Fruit fly (Drosophila melanogaster) whole organism, embryonic: Measurements from ENCODE around the gene VhaSFD.
A peak's percentile ranks its signal among the peaks of the same experiment; 100 is the strongest.

Experiments
- C15 ChIP-seq: fragments of 200-800 bp; sonication (Bioruptor generic); IDR thresholded peaks from 3 replicates; pipeline ENCODE4 v1.3.6; 2022; ENCODE audit warnings: missing biosample characterization, missing genetic modification characterization
- CG11247 ChIP-seq: fragments of 200-800 bp; sonication (Bioruptor generic); IDR thresholded peaks from 2 replicates; pipeline ENCODE4 v1.3.6; 2022; ENCODE audit warnings: missing biosample characterization, missing genetic modification characterization
- CG11398 ChIP-seq: fragments of 200-800 bp; sonication (Bioruptor generic); optimal IDR thresholded peaks from 2 replicates; lab custom pipeline; 2016; ENCODE audit warnings: missing biosample characterization, missing genetic modification characterization
- CG11696 ChIP-seq: fragments of 200-800 bp; sonication (Bioruptor generic); IDR thresholded peaks from 2 replicates; pipeline ENCODE4 v1.3.6; 2022; ENCODE audit warnings: missing biosample characterization, missing genetic modification characterization
- CG14014 ChIP-seq: fragments of 200-800 bp; sonication (Bioruptor generic); IDR thresholded peaks from 2 replicates; pipeline ENCODE4 v1.3.6; 2022; ENCODE audit warnings: missing biosample characterization, missing genetic modification characterization
- CG14965 ChIP-seq: fragments of 200-800 bp; sonication (Bioruptor generic); optimal IDR thresholded peaks from 2 replicates; lab custom pipeline; 2016; ENCODE audit warnings: missing biosample characterization, missing genetic modification characterization, borderline replicate concordance
- CG1647 ChIP-seq: fragments of 200-800 bp; sonication (Bioruptor generic); optimal IDR thresholded peaks from 3 replicates; lab custom pipeline; 2016; ENCODE audit warnings: missing biosample characterization, missing genetic modification characterization
- CG17186 ChIP-seq: fragments of 200-800 bp; sonication (Bioruptor generic); optimal IDR thresholded peaks from 3 replicates; lab custom pipeline; 2017; ENCODE audit warnings: missing biosample characterization, missing genetic modification reagents, missing genetic modification characterization
- CG17568 ChIP-seq: fragments of 200-800 bp; sonication (Bioruptor generic); optimal IDR thresholded peaks from 2 replicates; lab custom pipeline; 2018; ENCODE audit warnings: missing biosample characterization, mild to moderate bottlenecking, missing genetic modification characterization, moderate library complexity
- CG2199 ChIP-seq: fragments of 200-800 bp; sonication (Bioruptor generic); IDR thresholded peaks from 3 replicates; pipeline ENCODE4 v1.3.6; 2022; ENCODE audit warnings: missing biosample characterization, missing genetic modification characterization
- CG2712 ChIP-seq: fragments of 200-800 bp; optimal IDR thresholded peaks from 3 replicates; lab custom pipeline; 2019; ENCODE audit warnings: missing biosample characterization, mild to moderate bottlenecking, missing genetic modification characterization, moderate library complexity
- CG31388 ChIP-seq: fragments of 200-800 bp; sonication (Bioruptor generic); optimal IDR thresholded peaks from 2 replicates; lab custom pipeline; 2016; ENCODE audit warnings: missing biosample characterization, missing genetic modification characterization
- CG32532 ChIP-seq: fragments of 200-800 bp; sonication (Bioruptor generic); IDR thresholded peaks from 2 replicates; pipeline ENCODE4 v1.3.6; 2022; ENCODE audit warnings: missing biosample characterization, missing genetic modification characterization
- CG33557 ChIP-seq: fragments of 200-800 bp; sonication (Bioruptor generic); optimal IDR thresholded peaks from 2 replicates; lab custom pipeline; 2019; ENCODE audit warnings: missing biosample characterization, mild to moderate bottlenecking, missing genetic modification characterization, moderate library complexity
- CG42726 ChIP-seq: fragments of 200-800 bp; sonication (Bioruptor generic); IDR thresholded peaks from 2 replicates; pipeline ENCODE4 v1.3.6; 2022; ENCODE audit warnings: missing biosample characterization, missing genetic modification characterization; ENCODE audit not compliant: partially characterized antibody
- CG6272 ChIP-seq: fragments of 200-800 bp; sonication (Bioruptor generic); IDR thresholded peaks from 2 replicates; pipeline ENCODE4 v1.3.6; 2022; ENCODE audit warnings: missing biosample characterization, missing genetic modification characterization
- CG8089 ChIP-seq: fragments of 200-800 bp; sonication (Bioruptor generic); optimal IDR thresholded peaks from 3 replicates; lab custom pipeline; 2016; ENCODE audit warnings: missing biosample characterization, missing genetic modification characterization
- CG8388 ChIP-seq: fragments of 200-800 bp; sonication (Bioruptor generic); optimal IDR thresholded peaks from 2 replicates; lab custom pipeline; 2019; ENCODE audit warnings: missing biosample characterization, mild to moderate bottlenecking, missing genetic modification characterization, moderate library complexity
- CG8944 ChIP-seq: fragments of 200-800 bp; sonication (Bioruptor generic); optimal IDR thresholded peaks from 3 replicates; lab custom pipeline; 2016; ENCODE audit warnings: missing biosample characterization, missing genetic modification characterization
- CrebB ChIP-seq: fragments of 200-800 bp; sonication (Bioruptor generic); optimal IDR thresholded peaks from 3 replicates; lab custom pipeline; 2018; ENCODE audit warnings: missing biosample characterization, mild to moderate bottlenecking, missing genetic modification characterization
- Drgx ChIP-seq: fragments of 200-800 bp; sonication (Bioruptor generic); IDR thresholded peaks from 2 replicates; pipeline ENCODE4 v1.3.6; 2022; ENCODE audit warnings: missing biosample characterization, missing genetic modification characterization
- Gug ChIP-seq: fragments of 200-800 bp; sonication (Bioruptor generic); IDR thresholded peaks from 4 replicates; pipeline ENCODE4 v1.3.6; 2022; ENCODE audit warnings: missing biosample characterization, missing genetic modification characterization
- HHEX ChIP-seq: fragments of 200-800 bp; sonication (Bioruptor generic); optimal IDR thresholded peaks from 3 replicates; lab custom pipeline; 2017; ENCODE audit warnings: missing biosample characterization, mild to moderate bottlenecking, missing genetic modification characterization, missing genetic modification reagents
- Rx ChIP-seq: fragments of 200-800 bp; sonication (Bioruptor generic); IDR thresholded peaks from 2 replicates; pipeline ENCODE4 v1.3.6; 2022; ENCODE audit warnings: missing biosample characterization, missing genetic modification characterization
- bab2 ChIP-seq: fragments of 200-800 bp; sonication (Bioruptor generic); optimal IDR thresholded peaks from 2 replicates; lab custom pipeline; 2016; ENCODE audit warnings: missing biosample characterization, missing genetic modification characterization
- chm ChIP-seq: fragments of 200-800 bp; sonication (Bioruptor generic); IDR thresholded peaks from 2 replicates; pipeline ENCODE4 v1.3.6; 2022; ENCODE audit warnings: missing biosample characterization, missing genetic modification characterization
- ci ChIP-seq: fragments of 200-800 bp; sonication (Bioruptor generic); IDR thresholded peaks from 3 replicates; pipeline ENCODE4 v1.3.6; 2022; ENCODE audit warnings: missing biosample characterization, missing genetic modification characterization
- croc ChIP-seq: fragments of 200-800 bp; sonication (Bioruptor generic); conservative IDR thresholded peaks from 3 replicates; pipeline ENCODE4 v1.3.6; 2022; ENCODE audit warnings: missing biosample characterization, missing genetic modification characterization
- crp ChIP-seq, 2 experiments: fragments of 200-800 bp; sonication (Bioruptor generic); optimal IDR thresholded peaks; 2 replicates in 1 of 2; 3 replicates in 1 of 2; lab custom pipeline; 2017; ENCODE audit warnings: missing biosample characterization in 2 of 2, missing genetic modification characterization in 2 of 2, mild to moderate bottlenecking in 1 of 2, moderate library complexity in 1 of 2
- dm ChIP-seq: fragments of 200-800 bp; sonication (Bioruptor generic); optimal IDR thresholded peaks from 3 replicates; lab custom pipeline; 2016; ENCODE audit warnings: missing biosample characterization, missing genetic modification characterization
- dmrt11E ChIP-seq: fragments of 200-800 bp; sonication (Bioruptor generic); optimal IDR thresholded peaks from 3 replicates; lab custom pipeline; 2018; ENCODE audit warnings: missing biosample characterization, mild to moderate bottlenecking, missing genetic modification characterization, moderate library complexity
- dysf ChIP-seq: fragments of 200-800 bp; sonication (Bioruptor generic); IDR thresholded peaks from 3 replicates; pipeline ENCODE4 v1.3.6; 2022; ENCODE audit warnings: missing biosample characterization, missing genetic modification characterization
- en ChIP-seq: fragments of 200-800 bp; sonication (Bioruptor generic); optimal IDR thresholded peaks from 2 replicates; lab custom pipeline; 2016; ENCODE audit warnings: missing biosample characterization, missing genetic modification characterization
- eve ChIP-seq, 2 experiments: fragments of >200 bp; optimal IDR thresholded peaks; 2 replicates each; lab custom pipeline; 2017; ENCODE audit warnings: missing biosample characterization in 2 of 2, missing genetic modification characterization in 2 of 2
- eyg ChIP-seq: fragments of 200-800 bp; sonication (Bioruptor generic); optimal IDR thresholded peaks from 3 replicates; lab custom pipeline; 2016; ENCODE audit warnings: missing biosample characterization, missing genetic modification characterization
- gce ChIP-seq: fragments of 200-800 bp; sonication (Bioruptor generic); IDR thresholded peaks from 3 replicates; pipeline ENCODE4 v1.3.6; 2022; ENCODE audit warnings: missing biosample characterization, missing genetic modification characterization
- gcm2 ChIP-seq: fragments of 200-800 bp; sonication (Bioruptor generic); optimal IDR thresholded peaks from 2 replicates; lab custom pipeline; 2016; ENCODE audit warnings: missing biosample characterization, missing genetic modification characterization
- grn ChIP-seq: fragments of 200-800 bp; sonication (Bioruptor generic); optimal IDR thresholded peaks from 3 replicates; lab custom pipeline; 2017; ENCODE audit warnings: missing biosample characterization, missing genetic modification characterization
- ken ChIP-seq: fragments of 200-800 bp; sonication (Bioruptor generic); IDR thresholded peaks from 3 replicates; pipeline ENCODE4 v1.3.6; 2022; ENCODE audit warnings: missing biosample characterization, missing genetic modification characterization
- lmd ChIP-seq: fragments of 200-800 bp; sonication (Bioruptor generic); IDR thresholded peaks from 2 replicates; pipeline ENCODE4 v1.3.6; 2022; ENCODE audit warnings: missing biosample characterization, missing genetic modification characterization
- nerfin-1 ChIP-seq: fragments of 200-800 bp; sonication (Bioruptor generic); optimal IDR thresholded peaks from 3 replicates; lab custom pipeline; 2019; ENCODE audit warnings: missing biosample characterization, mild to moderate bottlenecking, missing genetic modification characterization, moderate library complexity
- nmo ChIP-seq: fragments of 200-800 bp; sonication (Bioruptor generic); optimal IDR thresholded peaks from 2 replicates; lab custom pipeline; 2018; ENCODE audit warnings: missing biosample characterization, mild to moderate bottlenecking, missing genetic modification characterization, moderate library complexity
- nom ChIP-seq: fragments of 200-800 bp; sonication (Bioruptor generic); optimal IDR thresholded peaks from 2 replicates; lab custom pipeline; 2017; ENCODE audit warnings: missing biosample characterization, missing genetic modification characterization, mild to moderate bottlenecking, moderate library complexity, missing genetic modification reagents
- pfk ChIP-seq: fragments of 200-800 bp; sonication (Bioruptor generic); optimal IDR thresholded peaks from 2 replicates; lab custom pipeline; 2018; ENCODE audit warnings: missing biosample characterization, mild to moderate bottlenecking, missing genetic modification characterization, moderate library complexity
- pros ChIP-seq: fragments of 200-800 bp; sonication (Bioruptor generic); optimal IDR thresholded peaks from 3 replicates; lab custom pipeline; 2019; ENCODE audit warnings: missing biosample characterization, mild to moderate bottlenecking, missing genetic modification characterization, moderate library complexity
- ranshi ChIP-seq: fragments of 200-800 bp; sonication (Bioruptor generic); IDR thresholded peaks from 2 replicates; pipeline ENCODE4 v1.3.6; 2022; ENCODE audit warnings: missing biosample characterization, missing genetic modification characterization
- sna ChIP-seq: fragments of 200-800 bp; sonication (Bioruptor generic); IDR thresholded peaks from 2 replicates; pipeline ENCODE4 v1.3.6; 2022; ENCODE audit warnings: missing biosample characterization, missing genetic modification characterization; ENCODE audit not compliant: partially characterized antibody
- sr ChIP-seq: fragments of 200-800 bp; sonication (Bioruptor generic); IDR thresholded peaks from 3 replicates; pipeline ENCODE4 v1.3.6; 2022; ENCODE audit warnings: missing biosample characterization, missing genetic modification characterization
- stwl ChIP-seq: fragments of 200-800 bp; sonication (Bioruptor generic); optimal IDR thresholded peaks from 3 replicates; lab custom pipeline; 2018; ENCODE audit warnings: missing biosample characterization, mild to moderate bottlenecking, missing genetic modification characterization, moderate library complexity
- trh ChIP-seq: fragments of 200-800 bp; sonication (Bioruptor generic); optimal IDR thresholded peaks from 2 replicates; lab custom pipeline; 2016; ENCODE audit warnings: missing biosample characterization, missing genetic modification characterization
- twi ChIP-seq: fragments of 200-800 bp; optimal IDR thresholded peaks from 2 replicates; lab custom pipeline; 2019; ENCODE audit warnings: missing biosample characterization, mild to moderate bottlenecking, missing genetic modification characterization, moderate library complexity
- vvl ChIP-seq: fragments of 200-800 bp; sonication (Bioruptor generic); IDR thresholded peaks from 2 replicates; pipeline ENCODE4 v1.3.6; 2022; ENCODE audit warnings: missing biosample characterization, missing genetic modification characterization

The VhaSFD gene

DNA sequence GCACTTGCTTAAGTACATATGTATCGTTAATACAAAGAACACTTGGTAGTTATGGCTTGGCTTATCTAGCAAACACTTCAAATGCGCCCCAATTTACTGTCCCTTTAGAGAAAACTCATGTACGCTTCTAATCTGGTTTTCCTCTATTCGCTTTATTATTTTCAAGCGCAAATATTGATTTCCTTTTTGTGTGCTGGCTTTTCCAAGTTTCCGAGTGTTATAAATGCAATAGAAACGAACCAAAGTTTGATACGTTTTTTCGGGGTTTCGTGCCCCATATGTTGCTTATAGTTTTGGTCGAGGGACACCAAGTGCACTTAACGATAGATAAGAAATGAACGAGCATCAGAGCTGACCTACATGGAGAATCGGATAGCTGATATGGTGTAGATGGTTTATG is 13.7 kb downstream of the VhaSFD start (continued):
- 0 out of 3 replicates have a peak, but pooled peaks have one; percentile 45 for TF ChIP-seq CG2199 (GFP tag; lab: Robert Waterston, UW)
- TF ChIP-seq CG17568 (GFP tag; lab: Kevin White, UChicago), result peak; percentile 37
- TF ChIP-seq CG2712, result no peak
- TF ChIP-seq CG31388 (GFP tag; lab: Kevin White, UChicago), result no peak
- no peak for TF ChIP-seq crp (GFP tag; optimal IDR thresholded peaks at IDR 0.05; lab: Kevin White, UChicago)
- peak; percentile 16 for TF ChIP-seq grn
- no peak for TF ChIP-seq CG6272
- peak; percentile 63 for TF ChIP-seq CG33557 (GFP tag; lab: Kevin White, UChicago)
- 0 out of 3 replicates have a peak, but pooled peaks have one; percentile 7 for TF ChIP-seq ken (GFP tag; lab: Robert Waterston, UW)
- no peak for TF ChIP-seq C15 (GFP tag; lab: Robert Waterston, UW)
- TF ChIP-seq sna, result no peak
- TF ChIP-seq twi (tag; lab: Kevin White, UChicago), result peak; percentile 21
- TF ChIP-seq CG8388 (GFP tag; lab: Kevin White, UChicago), result no peak
- no peak for TF ChIP-seq CG14014 (GFP tag; lab: Robert Waterston, UW)
- no peak for TF ChIP-seq trh (GFP tag; lab: Kevin White, UChicago)
- peak; percentile 32 for TF ChIP-seq dmrt11E (tag; lab: Kevin White, UChicago)

dm6 chr2L:16711891-16712290 is 15.7 kb downstream of the VhaSFD start:
- TF ChIP-seq stwl, result no peak
- no peak for TF ChIP-seq CG17186 (GFP tag; lab: Kevin White, UChicago)
- no peak for TF ChIP-seq lmd (GFP tag; lab: Robert Waterston, UW)
- no peak for TF ChIP-seq nerfin-1 (tag; lab: Kevin White, UChicago)
- TF ChIP-seq pros (GFP tag; lab: Kevin White, UChicago), result peak; percentile 7
- no peak for TF ChIP-seq chm
- TF ChIP-seq gcm2 (GFP tag; lab: Kevin White, UChicago), result no peak
- TF ChIP-seq nmo, result no peak
- TF ChIP-seq nom (GFP tag; lab: Kevin White, UChicago), result no peak
- TF ChIP-seq gce (GFP tag; lab: Robert Waterston, UW), result no peak
- 0 out of 3 replicates have a peak, but pooled peaks have one; percentile 36 for TF ChIP-seq ci
- TF ChIP-seq CG14965 (GFP tag; lab: Kevin White, UChicago), result no peak
- no peak for TF ChIP-seq CG11247 (GFP tag; lab: Robert Waterston, UW)
- no peak for TF ChIP-seq bab2
- no peak for TF ChIP-seq dm (GFP tag; lab: Kevin White, UChicago)
- no peak for TF ChIP-seq HHEX (GFP tag; lab: Kevin White, UChicago)
- TF ChIP-seq CG32532, result no peak
- no peak for TF ChIP-seq pfk (GFP tag; lab: Kevin White, UChicago)
- no peak for TF ChIP-seq CG11696
- no peak for TF ChIP-seq CG11398 (GFP tag; lab: Kevin White, UChicago)
- TF ChIP-seq CG42726 (GFP tag; lab: Robert Waterston, UW), result no peak
- TF ChIP-seq CG8089 (GFP tag; lab: Kevin White, UChicago), result no peak
- no peak for TF ChIP-seq Gug (GFP tag; lab: Robert Waterston, UW)
- TF ChIP-seq vvl (GFP tag; lab: Robert Waterston, UW), result peak; percentile 82
- TF ChIP-seq CrebB (tag; lab: Kevin White, UChicago), result no peak
- TF ChIP-seq CG31388 (GFP tag; lab: Kevin White, UChicago), result no peak
- no peak for TF ChIP-seq CG1647
- TF ChIP-seq croc, result no peak
- no peak for TF ChIP-seq CG8944 (GFP tag; lab: Kevin White, UChicago)
- TF ChIP-seq dysf (GFP tag; lab: Robert Waterston, UW), result no peak
- TF ChIP-seq ranshi (GFP tag; lab: Robert Waterston, UW), result no peak
- no peak for TF ChIP-seq Drgx (GFP tag; lab: Robert Waterston, UW)
- TF ChIP-seq eve (GFP tag; optimal IDR thresholded peaks at IDR 0.05; lab: Kevin White, UChicago), result peak in 1 of 2 experiments; percentile 28
- no peak for TF ChIP-seq sr
- no peak for TF ChIP-seq Rx
- TF ChIP-seq eyg, result no peak
- no peak for TF ChIP-seq en (GFP tag; lab: Kevin White, UChicago)
